Fruit fly (Drosophila melanogaster) S2 (cell line): Measurements from ENCODE around the gene mol.

Source experiments
- CG8478 ChIP-seq: fragments of >200 bp; optimal IDR thresholded peaks from 2 replicates; lab custom pipeline; 2018
- CTCF ChIP-seq, 2 experiments: fragments of >200 bp; optimal IDR thresholded peaks; 2 replicates each; lab custom pipeline; 2018

- TF ChIP-seq CG8478 (lab: Kevin White, UChicago) (no peak), CTCF (optimal IDR thresholded peaks at IDR 0.05; lab: Kevin White, UChicago) (no peak)
Observed at dm6 chr2L:14995594-14996463, 1.5 kb downstream of the mol start.
